Fruit fly (Drosophila melanogaster): ENCODE data around the gene CG44954.

CG44954 gene

DNA sequence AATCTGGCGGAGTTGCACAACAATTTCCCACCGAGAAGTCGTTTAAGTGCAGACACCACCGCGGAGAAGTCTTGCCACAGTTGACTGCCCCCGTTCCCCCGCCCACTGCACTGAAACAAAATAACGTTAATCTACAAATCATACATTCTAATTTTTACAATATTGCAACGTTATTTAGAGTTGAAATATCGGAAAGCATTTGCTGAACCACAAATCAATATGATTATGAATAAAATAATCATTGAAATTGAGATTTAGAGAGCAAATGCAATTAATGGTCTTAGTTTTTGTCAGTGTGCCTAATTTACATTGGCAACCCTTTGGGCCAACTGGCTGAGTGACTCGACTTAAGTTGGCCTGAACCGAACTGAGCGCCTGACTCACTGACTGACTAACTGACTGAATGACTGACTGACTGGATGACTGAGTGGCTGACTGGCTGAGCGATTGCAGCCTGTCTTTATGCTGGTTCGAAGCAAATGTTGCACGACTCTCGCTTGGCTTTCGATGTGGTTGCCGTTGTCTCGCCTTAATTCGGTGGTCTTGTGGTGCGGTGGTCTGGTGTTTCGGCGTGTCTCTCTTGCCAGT lies 51.1 kb downstream of the CG44954 start (continued):
- TF ChIP-seq Hmx (GFP tag; optimal IDR thresholded peaks at IDR 0.05) (peak; percentile 2), CG12942 (GFP tag; optimal IDR thresholded peaks at IDR 0.05) (peak; percentile 68), ranshi (GFP tag; IDR thresholded peaks at IDR 0.05) (peak; percentile 74), CG2678 (tag; optimal IDR thresholded peaks at IDR 0.05) (peak; percentile 86), ap (GFP tag; IDR thresholded peaks at IDR 0.05) (peak; percentile 78), gcm (GFP tag; optimal IDR thresholded peaks at IDR 0.05) (peak; percentile 82), maf-S (GFP tag; optimal IDR thresholded peaks at IDR 0.05) (peak; percentile 28), dmrt99B (tag; optimal IDR thresholded peaks at IDR 0.05) (peak; percentile 91), hb (GFP tag; IDR thresholded peaks at IDR 0.05; ENCODE audit: partially characterized antibody) (no peak), Hand (GFP tag; optimal IDR thresholded peaks at IDR 0.05) (no peak), gfzf (GFP tag; optimal IDR thresholded peaks at IDR 0.05) (no peak), CG3838 (GFP tag; optimal IDR thresholded peaks at IDR 0.05) (peak; percentile 1), z (GFP tag; IDR thresholded peaks at IDR 0.05) (no peak), CG5180 (GFP tag; optimal IDR thresholded peaks at IDR 0.05) (peak; percentile 79), crc (GFP tag; optimal IDR thresholded peaks at IDR 0.05) (peak; percentile 51), CG33557 (GFP tag; optimal IDR thresholded peaks at IDR 0.05) (peak; percentile 74), phol (tag; optimal IDR thresholded peaks at IDR 0.05) (peak; percentile 87), HmgD (GFP tag; optimal IDR thresholded peaks at IDR 0.05) (no peak), CG34422 (GFP tag; IDR thresholded peaks at IDR 0.05) (peak; percentile 60; the same call in 2 of the 3 replicates), CG4707 (GFP tag; optimal IDR thresholded peaks at IDR 0.05) (peak; percentile 51), tap (tag; optimal IDR thresholded peaks at IDR 0.05) (peak; percentile 83), Opbp (GFP tag; IDR thresholded peaks at IDR 0.05; ENCODE audit: partially characterized antibody) (no peak), gt (GFP tag; IDR thresholded peaks at IDR 0.05) (no peak), Mad (GFP tag; optimal IDR thresholded peaks at IDR 0.05) (peak; percentile 36), CG9215 (GFP tag; IDR thresholded peaks at IDR 0.05) (peak; percentile 35; the same call in 1 of the 2 replicates), CG7357 (GFP tag; IDR thresholded peaks at IDR 0.05) (peak; percentile 56; the same call in 1 of the 3 replicates), Ssrp (tag; optimal IDR thresholded peaks at IDR 0.05) (peak; percentile 84), az2 (GFP tag; optimal IDR thresholded peaks at IDR 0.05) (peak; percentile 81), ewg (GFP tag; optimal IDR thresholded peaks at IDR 0.05) (peak; percentile 56), lilli (GFP tag; optimal IDR thresholded peaks at IDR 0.05) (peak; percentile 61), Sry-β (GFP tag; optimal IDR thresholded peaks at IDR 0.05) (peak; percentile 28), CG11695 (GFP tag; IDR thresholded peaks at IDR 0.05) (peak; percentile 78), bsh (GFP tag; optimal IDR thresholded peaks at IDR 0.05) (peak; percentile 69 to 93), CG3847 (GFP tag; IDR thresholded peaks at IDR 0.05) (peak; percentile 65), CG15601 (tag; optimal IDR thresholded peaks at IDR 0.05) (peak; percentile 82), gem (tag; optimal IDR thresholded peaks at IDR 0.05) (peak; percentile 91), mam (GFP tag; optimal IDR thresholded peaks at IDR 0.05) (peak; percentile 58), CG14860 (GFP tag; IDR thresholded peaks at IDR 0.05; ENCODE audit: partially characterized antibody) (no peak), Hr51 (GFP tag; optimal IDR thresholded peaks at IDR 0.05) (peak; percentile 19 to 88), Bteb2 (GFP tag; optimal IDR thresholded peaks at IDR 0.05) (peak; percentile 61), D19A (tag; optimal IDR thresholded peaks at IDR 0.05) (peak; percentile 76), CG18619 (GFP tag; optimal IDR thresholded peaks at IDR 0.05) (peak; percentile 45), gsb-n (tag; optimal IDR thresholded peaks at IDR 0.05) (peak; percentile 83), CG6654 (GFP tag; optimal IDR thresholded peaks at IDR 0.05) (peak; percentile 39), otp (GFP tag; IDR thresholded peaks at IDR 0.05) (peak; percentile 78), CG4424 (GFP tag; optimal IDR thresholded peaks at IDR 0.05) (peak; percentile 84), vvl (GFP tag; IDR thresholded peaks at IDR 0.05) (peak; percentile 91), Hmr (GFP tag; optimal IDR thresholded peaks at IDR 0.05) (peak; percentile 69), CG18262 (tag; optimal IDR thresholded peaks at IDR 0.05) (peak; percentile 86)
